Fruit fly (Drosophila melanogaster): ENCODE results near the gene Gtpx.

Gtpx gene

DNA sequence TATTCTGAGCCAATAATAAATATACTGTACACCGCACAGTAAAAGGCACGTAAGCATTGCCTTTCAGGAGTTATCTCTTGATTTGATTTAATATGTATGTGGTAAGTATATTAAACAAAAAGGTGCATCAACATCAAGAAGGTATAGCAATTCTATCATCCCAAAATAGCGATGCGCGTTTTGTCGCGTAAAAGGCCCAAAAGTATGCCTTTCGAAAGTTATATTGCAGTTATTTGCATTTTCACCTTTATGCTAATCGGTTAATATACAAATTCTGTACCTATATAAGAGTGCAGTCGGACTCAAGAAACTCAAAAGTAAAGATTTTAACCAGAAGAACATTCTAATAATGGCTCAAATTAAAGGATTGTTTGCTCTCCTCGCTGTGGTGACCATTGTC lies 10.8 kb upstream of the Gtpx start, which contains the start of gene Drsl4:
TSS of gene Drsl4 (plus strand) at position 333 of the 400 bp plus-strand sequence.
- TF ChIP-seq Hr96 (GFP tag; optimal IDR thresholded peaks at IDR 0.05) = no peak
- TF ChIP-seq ovo (GFP tag; optimal IDR thresholded peaks at IDR 0.05) = no peak
- peak; percentile 22 for TF ChIP-seq bab1 (GFP tag; optimal IDR thresholded peaks at IDR 0.05)

- TF ChIP-seq Mnt (GFP tag; optimal IDR thresholded peaks at IDR 0.05) = no peak
- TF ChIP-seq CG12768 (GFP tag; optimal IDR thresholded peaks at IDR 0.05) = no peak
- TF ChIP-seq CG7101 (tag; optimal IDR thresholded peaks at IDR 0.05) = no peak
- TF ChIP-seq CG1620 (GFP tag; optimal IDR thresholded peaks at IDR 0.05) = no peak
- TF ChIP-seq CG7045 (GFP tag; optimal IDR thresholded peaks at IDR 0.05) = no peak
- no peak for TF ChIP-seq toe (GFP tag; optimal IDR thresholded peaks at IDR 0.05)
- no peak for TF ChIP-seq ovo (GFP tag; optimal IDR thresholded peaks at IDR 0.05)
- TF ChIP-seq bab1 (GFP tag; optimal IDR thresholded peaks at IDR 0.05) = no peak
- no peak for TF ChIP-seq CG14711 (tag; optimal IDR thresholded peaks at IDR 0.05)
- TF ChIP-seq cic (GFP tag; optimal IDR thresholded peaks at IDR 0.05) = no peak
- no peak for TF ChIP-seq CG5204 (GFP tag; optimal IDR thresholded peaks at IDR 0.05)
- TF ChIP-seq Crg-1 (GFP tag; optimal IDR thresholded peaks at IDR 0.05) = no peak
- TF ChIP-seq pad (GFP tag; optimal IDR thresholded peaks at IDR 0.05) = no peak
- no peak for TF ChIP-seq CG11617 (GFP tag; optimal IDR thresholded peaks at IDR 0.05)
- TF ChIP-seq Clk (GFP tag; optimal IDR thresholded peaks at IDR 0.05) = no peak
- TF ChIP-seq kay (GFP tag; ENCODE audit: borderline replicate concordance) = no peak
- no peak for TF ChIP-seq CG33017 (tag; optimal IDR thresholded peaks at IDR 0.05)
- no peak for TF ChIP-seq cnc (optimal IDR thresholded peaks at IDR 0.05)
Observed at dm6 chr3L:3316441-3316840, 9.6 kb upstream of the Gtpx start, which contains the start of gene Drsl5. TSS of gene Drsl5 (plus strand) at chr3L:3316781.

DNA sequence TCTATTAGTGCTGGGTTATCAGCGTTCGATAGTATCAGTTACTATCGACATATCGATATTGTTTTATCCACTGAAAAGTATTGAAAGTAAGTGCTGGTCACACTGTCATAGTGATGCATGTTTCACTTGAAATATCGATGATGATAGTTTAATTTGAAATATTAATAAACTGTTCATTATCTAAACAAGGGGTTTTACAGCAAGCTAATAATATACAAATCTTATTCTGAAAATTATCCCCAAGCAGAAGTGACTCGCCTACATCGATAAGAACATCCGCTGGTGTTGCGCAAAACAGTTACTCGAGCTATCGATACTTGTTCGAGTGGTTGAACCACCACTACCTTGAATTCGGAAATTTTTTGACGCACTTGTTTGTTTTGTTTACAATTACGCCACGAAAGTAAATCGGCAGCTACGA lies 6.8 kb upstream of the Gtpx start, which contains the start of the genes PIG-C, CG12016 and Dpm2:
TSS of gene PIG-C (minus strand) at position 10 of the 421 bp plus-strand sequence.
TSS of gene CG12016 (plus strand) at position 333 of the 421 bp plus-strand sequence.
TSS of gene Dpm2 (plus strand) at position 333 of the 421 bp plus-strand sequence.
- TF ChIP-seq CG12768 (GFP tag; optimal IDR thresholded peaks at IDR 0.05) (peak; percentile 40), CG7101 (tag; optimal IDR thresholded peaks at IDR 0.05) (peak; percentile 75), kay (GFP tag; ENCODE audit: borderline replicate concordance) (no peak), bab1 (GFP tag; optimal IDR thresholded peaks at IDR 0.05) (peak; percentile 75), Crg-1 (GFP tag; optimal IDR thresholded peaks at IDR 0.05) (peak; percentile 65), CG11617 (GFP tag; optimal IDR thresholded peaks at IDR 0.05) (peak; percentile 59), ovo (GFP tag; optimal IDR thresholded peaks at IDR 0.05) (peak; percentile 49), Hr96 (GFP tag; optimal IDR thresholded peaks at IDR 0.05) (peak; percentile 85), CG1620 (GFP tag; optimal IDR thresholded peaks at IDR 0.05) (peak; percentile 81), Mnt (GFP tag; optimal IDR thresholded peaks at IDR 0.05) (peak; percentile 76), cic (GFP tag; optimal IDR thresholded peaks at IDR 0.05) (no peak), toe (GFP tag; optimal IDR thresholded peaks at IDR 0.05) (peak; percentile 92), CG7045 (GFP tag; optimal IDR thresholded peaks at IDR 0.05) (peak; percentile 54), CG33017 (tag; optimal IDR thresholded peaks at IDR 0.05) (peak; percentile 66), cnc (optimal IDR thresholded peaks at IDR 0.05) (no peak), CG14711 (tag; optimal IDR thresholded peaks at IDR 0.05) (peak; percentile 53), CG5204 (GFP tag; optimal IDR thresholded peaks at IDR 0.05) (no peak), Clk (GFP tag; optimal IDR thresholded peaks at IDR 0.05) (peak; percentile 44), pad (GFP tag; optimal IDR thresholded peaks at IDR 0.05) (peak; percentile 54), tj (GFP tag; optimal IDR thresholded peaks at IDR 0.05) (peak; percentile 40)

DNA sequence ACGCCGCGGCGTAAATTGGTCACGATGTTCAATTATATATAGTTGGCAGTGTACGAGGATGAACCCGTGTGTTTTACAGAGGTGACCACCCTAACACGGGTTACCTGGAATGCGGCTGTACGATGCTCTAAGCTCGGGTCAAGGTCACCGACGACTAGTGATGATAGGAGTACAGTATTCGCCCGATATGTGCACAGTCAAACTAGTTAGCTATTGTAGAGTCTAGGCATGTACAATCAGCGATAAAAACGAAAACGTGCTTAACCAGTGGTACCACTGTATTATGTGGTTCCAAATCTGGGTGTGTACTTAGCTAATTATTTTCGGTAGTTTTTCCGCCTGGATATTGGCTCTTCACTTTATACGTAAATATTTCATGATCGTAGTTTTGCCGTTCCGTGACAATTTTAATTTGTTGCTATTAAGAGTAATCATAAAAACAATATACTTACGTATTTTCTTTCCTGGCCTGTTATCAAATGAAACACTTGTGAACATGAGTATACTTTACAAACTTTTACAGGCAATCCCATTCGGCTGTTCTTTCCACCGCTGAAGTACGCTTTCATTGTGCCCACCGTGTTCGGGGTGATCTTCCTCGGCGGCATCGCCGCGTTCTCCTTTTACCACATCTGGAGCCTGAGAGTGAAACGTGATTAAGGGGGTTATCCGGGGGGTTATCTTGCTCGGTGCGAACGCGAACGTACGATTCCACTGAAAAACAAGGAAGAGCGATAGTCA lies 5.9 kb upstream of the Gtpx start:
- TF ChIP-seq Crg-1 (GFP tag; optimal IDR thresholded peaks at IDR 0.05) (peak; percentile 5), Hr96 (GFP tag; optimal IDR thresholded peaks at IDR 0.05) (peak; percentile 5), CG11617 (GFP tag; optimal IDR thresholded peaks at IDR 0.05) (no peak), CG12768 (GFP tag; optimal IDR thresholded peaks at IDR 0.05) (peak; percentile 34), tj (GFP tag; optimal IDR thresholded peaks at IDR 0.05) (no peak), Clk (GFP tag; optimal IDR thresholded peaks at IDR 0.05) (peak; percentile 35), kay (GFP tag; ENCODE audit: borderline replicate concordance) (no peak), CG5204 (GFP tag; optimal IDR thresholded peaks at IDR 0.05) (no peak), Mnt (GFP tag; optimal IDR thresholded peaks at IDR 0.05) (no peak), CG14711 (tag; optimal IDR thresholded peaks at IDR 0.05) (no peak), ovo (GFP tag; optimal IDR thresholded peaks at IDR 0.05) (no peak), pad (GFP tag; optimal IDR thresholded peaks at IDR 0.05) (no peak), CG33017 (tag; optimal IDR thresholded peaks at IDR 0.05) (peak; percentile 48), bab1 (GFP tag; optimal IDR thresholded peaks at IDR 0.05) (peak; percentile 37), cnc (optimal IDR thresholded peaks at IDR 0.05) (peak in 1 of 2 experiments; percentile 4), cic (GFP tag; optimal IDR thresholded peaks at IDR 0.05) (peak; percentile 75), CG7045 (GFP tag; optimal IDR thresholded peaks at IDR 0.05) (no peak), toe (GFP tag; optimal IDR thresholded peaks at IDR 0.05) (peak; percentile 0), CG1620 (GFP tag; optimal IDR thresholded peaks at IDR 0.05) (no peak), CG7101 (tag; optimal IDR thresholded peaks at IDR 0.05) (peak; percentile 55)

DNA sequence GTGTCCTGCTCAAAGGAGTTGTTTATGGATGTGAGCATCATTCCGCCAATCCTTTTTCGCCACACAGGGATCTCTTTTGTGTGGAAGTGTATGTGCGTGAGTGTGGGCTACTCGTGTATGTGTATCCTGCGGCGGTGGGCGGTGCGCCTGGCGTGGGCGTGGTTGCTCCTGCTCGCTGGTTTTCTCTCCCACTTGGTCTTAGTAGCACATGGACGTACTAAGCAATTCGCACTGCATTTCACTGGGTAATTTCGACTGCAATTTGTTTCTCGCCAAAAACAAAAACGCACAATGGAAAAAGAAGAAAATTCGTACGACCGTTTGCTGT lies 504 bp upstream of the Gtpx start:
- TF ChIP-seq CG33017 (tag; optimal IDR thresholded peaks at IDR 0.05) = no peak

DNA sequence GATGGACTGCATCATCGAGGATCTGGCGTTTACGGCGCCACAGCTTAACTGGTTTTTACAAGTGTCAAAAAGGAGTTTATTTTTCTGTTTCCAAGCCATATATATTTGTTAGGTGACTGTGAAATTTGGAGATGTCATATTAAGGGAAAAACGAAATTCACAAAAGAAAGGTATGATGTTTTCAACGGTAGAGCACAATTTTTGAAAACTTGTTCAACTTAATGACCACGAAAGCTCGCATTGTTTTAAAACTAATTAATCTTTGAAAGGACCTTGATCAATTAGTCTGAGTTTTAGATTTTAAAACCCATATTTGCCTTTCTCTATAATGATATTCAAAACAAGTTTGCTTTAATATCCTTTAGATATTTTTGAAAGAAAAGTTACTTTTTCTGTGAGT lies 2.7 kb downstream of the Gtpx start, which contains the start of gene Strip:
TSS of gene Strip (minus strand) at position 101 of the 400 bp plus-strand sequence.
- TF ChIP-seq CG14711 (tag; optimal IDR thresholded peaks at IDR 0.05) = no peak
- no peak for TF ChIP-seq Clk (GFP tag; optimal IDR thresholded peaks at IDR 0.05)
- no peak for TF ChIP-seq CG7045 (GFP tag; optimal IDR thresholded peaks at IDR 0.05)
- no peak for TF ChIP-seq Mnt (GFP tag; optimal IDR thresholded peaks at IDR 0.05)
- TF ChIP-seq Hr96 (GFP tag; optimal IDR thresholded peaks at IDR 0.05) = no peak
- no peak for TF ChIP-seq CG5204 (GFP tag; optimal IDR thresholded peaks at IDR 0.05)

All from whole organism, adult.